Fruit fly (Drosophila melanogaster): ENCODE measurements around the gene vls.

Gene vls

DNA sequence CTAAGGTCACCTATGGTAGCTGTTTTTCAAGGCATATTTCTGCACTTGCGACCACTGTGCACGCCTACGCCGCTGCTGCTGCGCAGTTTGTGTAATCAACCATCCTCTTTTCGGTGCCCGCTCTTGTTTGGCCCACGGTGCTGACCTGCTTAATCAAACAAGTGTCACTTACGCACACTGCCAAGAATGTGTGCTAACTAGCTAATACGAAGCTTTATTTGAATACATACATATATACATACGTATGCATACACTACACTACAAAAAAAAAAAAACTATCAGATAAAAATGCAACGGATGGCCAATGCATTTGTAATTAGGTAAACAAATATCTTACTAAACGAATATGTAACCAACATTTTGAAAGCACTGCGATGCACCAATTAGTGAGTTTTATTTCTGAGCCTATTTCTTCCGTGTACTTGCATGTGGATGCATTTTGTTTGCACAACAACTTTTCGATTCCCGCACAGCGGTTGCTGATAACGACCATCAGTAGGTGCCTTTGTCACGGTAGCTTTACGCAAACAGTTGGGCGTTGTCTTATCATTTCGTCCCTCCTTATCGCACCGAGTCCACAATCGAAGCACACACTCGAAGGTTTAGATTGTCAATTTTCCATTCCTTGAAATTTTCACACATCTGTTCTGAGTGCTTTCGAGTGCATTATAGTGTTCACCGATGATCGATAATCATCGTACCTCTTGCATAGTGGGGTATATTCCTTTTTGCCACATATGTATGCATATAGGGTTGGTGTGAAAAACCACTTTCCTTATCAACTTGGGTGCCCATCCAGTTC is 21.0 kb upstream of the vls start (continued):
- TF ChIP-seq unc-4 (GFP tag; IDR thresholded peaks at IDR 0.05; ENCODE audit: partially characterized antibody) (no peak), luna (GFP tag; optimal IDR thresholded peaks at IDR 0.05) (no peak), CG2129 (GFP tag; IDR thresholded peaks at IDR 0.05; ENCODE audit: partially characterized antibody) (no peak), CG42726 (GFP tag; IDR thresholded peaks at IDR 0.05; ENCODE audit: partially characterized antibody) (no peak), Ets65A (GFP tag) (peak; percentile 91), CG17385 (GFP tag; optimal IDR thresholded peaks at IDR 0.05) (peak; percentile 81), fd3F (GFP tag; optimal IDR thresholded peaks at IDR 0.05) (peak; percentile 56), CG11560 (tag; IDR thresholded peaks at IDR 0.05) (0 out of 3 replicates have a peak, but pooled peaks have one; percentile 45), Ada2b (GFP tag; IDR thresholded peaks at IDR 0.05) (peak; percentile 78), Rx (GFP tag; IDR thresholded peaks at IDR 0.05) (peak; percentile 89), CG10462 (GFP tag; optimal IDR thresholded peaks at IDR 0.05) (peak; percentile 70), ash1 (GFP tag; optimal IDR thresholded peaks at IDR 0.05) (no peak), CG6689 (GFP tag; IDR thresholded peaks at IDR 0.05) (peak; percentile 89), cato (GFP tag; optimal IDR thresholded peaks at IDR 0.05; ENCODE audit: borderline replicate concordance) (peak; percentile 62), CG14710 (tag; optimal IDR thresholded peaks at IDR 0.05) (peak; percentile 73), CG12391 (tag; optimal IDR thresholded peaks at IDR 0.05) (peak; percentile 84), lov (optimal IDR thresholded peaks at IDR 0.05) (no peak), lov (GFP tag; IDR thresholded peaks at IDR 0.05) (peak; percentile 78; the same call in 2 of the 3 replicates), klu (GFP tag; IDR thresholded peaks at IDR 0.05) (peak; percentile 42; the same call in 1 of the 2 replicates), CG16863 (GFP tag; optimal IDR thresholded peaks at IDR 0.05) (peak; percentile 90), CG6765 (GFP tag; optimal IDR thresholded peaks at IDR 0.05) (peak; percentile 68), onecut (GFP tag; IDR thresholded peaks at IDR 0.05) (peak; percentile 76), CG7987 (GFP tag; optimal IDR thresholded peaks at IDR 0.05) (peak; percentile 71), ac (GFP tag; optimal IDR thresholded peaks at IDR 0.05) (peak; percentile 33), inv (GFP tag; IDR thresholded peaks at IDR 0.05; ENCODE audit: partially characterized antibody) (no peak), ranshi (GFP tag; IDR thresholded peaks at IDR 0.05) (peak; percentile 81), CG15514 (GFP tag; optimal IDR thresholded peaks at IDR 0.05) (peak; percentile 71), CG10565 (GFP tag; optimal IDR thresholded peaks at IDR 0.05) (peak; percentile 56), hb (GFP tag; IDR thresholded peaks at IDR 0.05; ENCODE audit: partially characterized antibody) (0 out of 3 replicates have a peak, but pooled peaks have one; percentile 57), pb (GFP tag; optimal IDR thresholded peaks at IDR 0.05) (peak; percentile 62), CG8944 (GFP tag; optimal IDR thresholded peaks at IDR 0.05) (peak; percentile 71), CG7357 (GFP tag; IDR thresholded peaks at IDR 0.05) (peak; percentile 55; the same call in 2 of the 3 replicates), Nf-YA (GFP tag; IDR thresholded peaks at IDR 0.05) (peak; percentile 73), Sry-β (GFP tag; optimal IDR thresholded peaks at IDR 0.05) (peak; percentile 0), CG43689 (GFP tag; IDR thresholded peaks at IDR 0.05) (peak; percentile 65), Mad (GFP tag; optimal IDR thresholded peaks at IDR 0.05) (peak; percentile 74), ems (GFP tag; optimal IDR thresholded peaks at IDR 0.05) (peak; percentile 75), CG3407 (GFP tag; optimal IDR thresholded peaks at IDR 0.05) (peak; percentile 83), CG11723 (GFP tag; optimal IDR thresholded peaks at IDR 0.05) (peak; percentile 51), Sox102F (GFP tag; optimal IDR thresholded peaks at IDR 0.05) (peak; percentile 88), CG34422 (GFP tag; IDR thresholded peaks at IDR 0.05) (peak; percentile 73), GATAe (GFP tag; conservative IDR thresholded peaks at IDR 0.05) (peak; percentile 79), CG16815 (GFP tag; optimal IDR thresholded peaks at IDR 0.05) (peak; percentile 53), CG10147 (GFP tag; optimal IDR thresholded peaks at IDR 0.05) (peak; percentile 70), br (optimal IDR thresholded peaks at IDR 0.05) (no peak), CG11085 (GFP tag; IDR thresholded peaks at IDR 0.05) (peak; percentile 47), slp2 (GFP tag; optimal IDR thresholded peaks at IDR 0.05) (peak; percentile 57), Jarid2 (GFP tag; optimal IDR thresholded peaks at IDR 0.05) (peak; percentile 63), Dref (GFP tag; IDR thresholded peaks at IDR 0.05) (no peak)

Measured in whole organism, embryonic.